Worm (Caenorhabditis elegans): ENCODE results near the gene dnj-19.

dnj-19 gene

DNA sequence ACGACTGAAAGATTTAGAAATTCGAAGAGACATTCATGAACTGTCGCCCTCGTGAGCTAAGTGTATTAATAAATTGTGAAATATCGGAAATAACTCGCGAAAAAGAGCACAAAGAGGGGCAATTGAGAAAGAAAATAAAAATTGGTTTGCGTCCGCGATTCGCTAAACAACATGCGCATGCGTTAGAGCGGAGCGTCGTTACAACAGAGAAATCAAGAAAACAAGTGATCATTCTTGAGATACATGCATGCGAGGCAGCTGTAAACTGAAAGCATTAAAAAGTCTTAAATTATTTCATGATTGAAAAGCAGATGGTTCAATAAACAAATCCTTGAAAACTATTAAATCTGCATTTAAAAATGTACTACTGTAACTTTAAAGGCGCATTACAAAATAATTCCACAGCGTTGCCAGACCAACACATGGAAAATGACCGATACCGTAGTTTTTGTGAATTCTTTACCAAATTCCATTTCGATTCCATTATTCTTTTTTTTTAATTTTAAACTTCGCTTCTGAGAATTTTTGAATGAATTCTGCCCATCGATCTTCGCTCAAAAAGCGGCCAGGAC, 31.7 kb upstream of the dnj-19 start, which contains the start of the genes cox-16 and syp-2 (continued):
- TF ChIP-seq F52B5.7 (tag; optimal IDR thresholded peaks at IDR 0.05) (no peak), cebp-1 (GFP tag; IDR thresholded peaks at IDR 0.05) (no peak), cebp-1 (tag; optimal IDR thresholded peaks at IDR 0.05) (no peak), lsl-1 (GFP tag; optimal IDR thresholded peaks at IDR 0.05) (peak; percentile 98), attf-3 (GFP tag; conservative IDR thresholded peaks at IDR 0.05) (peak; percentile 93), nfya-2 (GFP tag; IDR thresholded peaks at IDR 0.05) (no peak), cebp-2 (GFP tag; IDR thresholded peaks at IDR 0.05) (no peak), snpc-1.3 (tag; optimal IDR thresholded peaks at IDR 0.05; ENCODE audit: insufficient read depth) (peak; percentile 31), nhr-120 (GFP tag; IDR thresholded peaks at IDR 0.05) (no peak), rpc-1 (optimal IDR thresholded peaks at IDR 0.05) (no peak), rpc-1 (tag; optimal IDR thresholded peaks at IDR 0.05) (no peak), F49E8.2 (tag; optimal IDR thresholded peaks at IDR 0.05; ENCODE audit: insufficient read depth) (peak; percentile 67), xnd-1 (tag; optimal IDR thresholded peaks at IDR 0.05) (peak; percentile 88), nhr-80 (tag; optimal IDR thresholded peaks at IDR 0.05) (no peak), pbrm-1 (GFP tag; IDR thresholded peaks at IDR 0.05) (peak; percentile 32; the same call in 1 of the 2 replicates), madf-8 (GFP tag; conservative IDR thresholded peaks at IDR 0.05) (peak; percentile 86), madf-10 (tag; optimal IDR thresholded peaks at IDR 0.05) (no peak), K12H6.12 (tag; optimal IDR thresholded peaks at IDR 0.05) (no peak), F33H1.4 (GFP tag; IDR thresholded peaks at IDR 0.05) (peak; percentile 89), snpc-4 (GFP tag; optimal IDR thresholded peaks at IDR 0.05) (no peak), snpc-4 (tag; optimal IDR thresholded peaks at IDR 0.05) (peak in 1 of 4 experiments; percentile 32), mcd-1 (GFP tag; IDR thresholded peaks at IDR 0.05) (no peak), F10E7.11 (tag; optimal IDR thresholded peaks at IDR 0.05) (no peak), madf-6 (GFP tag; IDR thresholded peaks at IDR 0.05) (peak; percentile 95), let-526 (GFP tag; IDR thresholded peaks at IDR 0.05) (no peak), D2030.7 (GFP tag; IDR thresholded peaks at IDR 0.05) (peak; percentile 78), efl-1 (GFP tag; optimal IDR thresholded peaks at IDR 0.05) (peak; percentile 19), ets-4 (GFP tag; optimal IDR thresholded peaks at IDR 0.05) (no peak), attf-6 (GFP tag; IDR thresholded peaks at IDR 0.05) (no peak), zim-3 (tag; optimal IDR thresholded peaks at IDR 0.05) (no peak), tbp1 (GFP tag; optimal IDR thresholded peaks at IDR 0.05) (peak; percentile 16), lsy-27 (tag; optimal IDR thresholded peaks at IDR 0.05; ENCODE audit: borderline replicate concordance, insufficient read depth) (no peak), egl-18 (GFP tag; IDR thresholded peaks at IDR 0.05) (no peak), dox-1 (GFP tag; IDR thresholded peaks at IDR 0.05) (peak; percentile 48; the same call in 1 of the 2 replicates), bed-2 (GFP tag; IDR thresholded peaks at IDR 0.05) (no peak)

DNA sequence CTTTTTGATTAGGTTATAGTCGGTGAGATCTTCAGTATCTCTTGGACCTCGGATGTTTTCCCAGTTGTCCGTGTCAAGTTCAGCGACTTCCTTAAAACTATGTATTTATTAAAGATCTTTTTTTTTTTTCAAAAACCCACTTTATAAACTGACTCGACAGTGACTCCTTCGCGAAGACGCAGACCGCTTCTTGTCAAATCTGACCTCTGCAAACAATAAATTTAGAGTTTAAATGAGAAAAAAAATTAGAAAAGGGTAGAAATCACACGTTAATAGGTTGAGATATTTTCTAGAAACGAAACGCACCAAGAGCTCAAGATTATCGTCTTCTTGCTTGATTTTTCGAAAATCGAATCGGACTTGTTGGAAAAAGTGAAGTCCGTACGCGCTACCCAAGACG, 31.1 kb upstream of the dnj-19 start, which contains the start of gene C24G6.8:
Gene C24G6.8 (minus strand): TSS at position 101 of the 400 bp plus-strand sequence.
- no peak for TF ChIP-seq madf-3 (GFP tag; IDR thresholded peaks at IDR 0.05)
- TF ChIP-seq lag-1 (GFP tag; IDR thresholded peaks at IDR 0.05), result no peak
- no peak for TF ChIP-seq repo-1 (tag; optimal IDR thresholded peaks at IDR 0.05)
- TF ChIP-seq ets-4 (GFP tag; optimal IDR thresholded peaks at IDR 0.05), result no peak
